Fruit fly (Drosophila melanogaster): Measurements from ENCODE around the gene anox.

anox gene

dm6 chrX:21280629-21281028 is 38.5 kb downstream of the anox start:
- TF ChIP-seq ey (GFP tag; optimal IDR thresholded peaks at IDR 0.05) (peak; percentile 30), foxo (GFP tag; optimal IDR thresholded peaks at IDR 0.05) (peak in 1 of 2 experiments; percentile 6), Hnf4 (GFP tag; optimal IDR thresholded peaks at IDR 0.05) (no peak), CG9705 (GFP tag; optimal IDR thresholded peaks at IDR 0.05) (no peak), sage (GFP tag; optimal IDR thresholded peaks at IDR 0.05) (no peak), brk (GFP tag; optimal IDR thresholded peaks at IDR 0.05) (peak; percentile 32), jim (GFP tag; optimal IDR thresholded peaks at IDR 0.05) (no peak), h (GFP tag; optimal IDR thresholded peaks at IDR 0.05) (peak; percentile 21), Sp1 (GFP tag; optimal IDR thresholded peaks at IDR 0.05) (peak; percentile 36), tai (GFP tag; optimal IDR thresholded peaks at IDR 0.05) (peak; percentile 50)

- TF ChIP-seq foxo (GFP tag; optimal IDR thresholded peaks at IDR 0.05): peak in 1 of 2 experiments; percentile 1
- no peak for TF ChIP-seq dmrt93B (GFP tag; optimal IDR thresholded peaks at IDR 0.05)
- TF ChIP-seq pan (optimal IDR thresholded peaks at IDR 0.05): no peak
- no peak for TF ChIP-seq Hr78 (GFP tag; optimal IDR thresholded peaks at IDR 0.05)
- no peak for TF ChIP-seq sage (GFP tag; optimal IDR thresholded peaks at IDR 0.05)
Observed at dm6 chrX:21279311-21279890, 39.7 kb downstream of the anox start.

dm6 chrX:21276494-21276893 is 42.6 kb downstream of the anox start:
- TF ChIP-seq HLH106 (tag; optimal IDR thresholded peaks at IDR 0.05): no peak
- TF ChIP-seq Hnf4 (GFP tag; optimal IDR thresholded peaks at IDR 0.05): no peak
- no peak for TF ChIP-seq Rel (GFP tag; optimal IDR thresholded peaks at IDR 0.05)
- peak; percentile 35 for TF ChIP-seq Rel (tag; optimal IDR thresholded peaks at IDR 0.05)
